Fruit fly (Drosophila melanogaster) whole organism, embryonic: ENCODE data around the gene moody.

ENCODE experiments used
- ATbp ChIP-seq: fragments of 200-800 bp; sonication (Bioruptor generic); optimal IDR thresholded peaks from 2 replicates; lab custom pipeline; 2017; ENCODE audit warnings: missing biosample characterization, mild to moderate bottlenecking, missing genetic modification characterization, missing genetic modification reagents
- BtbVII ChIP-seq: fragments of 200-800 bp; sonication (Bioruptor generic); optimal IDR thresholded peaks from 3 replicates; lab custom pipeline; 2017; ENCODE audit warnings: missing biosample characterization, mild to moderate bottlenecking, missing genetic modification characterization
- CG11696 ChIP-seq: fragments of 200-800 bp; sonication (Bioruptor generic); IDR thresholded peaks from 2 replicates; pipeline ENCODE4 v1.3.6; 2022; ENCODE audit warnings: missing biosample characterization, missing genetic modification characterization
- CG13296 ChIP-seq: fragments of 200-800 bp; sonication (Bioruptor generic); optimal IDR thresholded peaks from 3 replicates; lab custom pipeline; 2018; ENCODE audit warnings: missing biosample characterization, mild to moderate bottlenecking, missing genetic modification characterization
- CG13424 ChIP-seq: fragments of 200-800 bp; sonication (Bioruptor generic); optimal IDR thresholded peaks from 2 replicates; lab custom pipeline; 2019; ENCODE audit warnings: missing biosample characterization, mild to moderate bottlenecking, missing genetic modification characterization, moderate library complexity
- CG16779 ChIP-seq: fragments of 200-800 bp; sonication (Bioruptor generic); IDR thresholded peaks from 2 replicates; pipeline ENCODE4 v1.3.6; 2022; ENCODE audit warnings: missing biosample characterization, missing genetic modification characterization
- CG16815 ChIP-seq: fragments of 200-800 bp; sonication (Bioruptor generic); optimal IDR thresholded peaks from 3 replicates; lab custom pipeline; 2017; ENCODE audit warnings: missing biosample characterization, mild to moderate bottlenecking, missing genetic modification characterization
- CG18599 ChIP-seq: fragments of 200-800 bp; sonication (Bioruptor generic); optimal IDR thresholded peaks from 3 replicates; lab custom pipeline; 2017; ENCODE audit warnings: missing biosample characterization, missing genetic modification characterization, mild to moderate bottlenecking, moderate library complexity, missing genetic modification reagents
- CG18764 ChIP-seq: fragments of 200-800 bp; sonication (Bioruptor generic); optimal IDR thresholded peaks from 3 replicates; lab custom pipeline; 2016; ENCODE audit warnings: missing biosample characterization, missing genetic modification characterization
- CG2120 ChIP-seq: fragments of 200-800 bp; sonication (Bioruptor generic); optimal IDR thresholded peaks from 3 replicates; lab custom pipeline; 2016; ENCODE audit warnings: missing biosample characterization, missing genetic modification characterization
- CG31224 ChIP-seq: fragments of 200-800 bp; sonication (Bioruptor generic); IDR thresholded peaks from 2 replicates; pipeline ENCODE4 v1.3.6; 2022; ENCODE audit warnings: missing biosample characterization, missing genetic modification characterization
- CG3726 ChIP-seq: fragments of 200-800 bp; sonication (Bioruptor generic); IDR thresholded peaks from 3 replicates; pipeline ENCODE4, ENCODE4 v1.3.6; 2022; ENCODE audit warnings: missing biosample characterization, missing genetic modification characterization
- CG4854 ChIP-seq: fragments of 200-800 bp; sonication (Bioruptor generic); optimal IDR thresholded peaks from 2 replicates; lab custom pipeline; 2016; ENCODE audit warnings: missing biosample characterization, missing genetic modification characterization, inconsistent platforms
- CG6254 ChIP-seq: fragments of 200-800 bp; sonication (Bioruptor generic); optimal IDR thresholded peaks from 3 replicates; lab custom pipeline; 2017; ENCODE audit warnings: mild to moderate bottlenecking, missing biosample characterization, missing genetic modification reagents, missing genetic modification characterization
- CG6689 ChIP-seq: fragments of 200-800 bp; sonication (Bioruptor generic); IDR thresholded peaks from 2 replicates; pipeline ENCODE4 v1.3.6; 2022; ENCODE audit warnings: missing biosample characterization, missing genetic modification characterization
- CG6765 ChIP-seq: fragments of 200-800 bp; sonication (Bioruptor generic); optimal IDR thresholded peaks from 3 replicates; lab custom pipeline; 2017; ENCODE audit warnings: missing biosample characterization, mild to moderate bottlenecking, missing genetic modification characterization
- CG7786 ChIP-seq: fragments of 200-800 bp; sonication (Bioruptor generic); optimal IDR thresholded peaks from 2 replicates; lab custom pipeline; 2016; ENCODE audit warnings: missing biosample characterization, missing genetic modification characterization
- CG9215 ChIP-seq: fragments of 200-800 bp; sonication (Bioruptor generic); IDR thresholded peaks from 2 replicates; pipeline ENCODE4 v1.3.6; 2022; ENCODE audit warnings: missing biosample characterization, missing genetic modification characterization
- D ChIP-seq, 2 experiments: fragments of 200-800 bp in 1 of 2; fragments of >200 bp in 1 of 2; sonication (Bioruptor generic) in 1 of 2; optimal IDR thresholded peaks; 2 replicates in 1 of 2; 3 replicates in 1 of 2; lab custom pipeline; 2017; ENCODE audit warnings: mild to moderate bottlenecking in 1 of 2, missing biosample characterization in 1 of 2, missing genetic modification characterization in 1 of 2, missing genetic modification reagents in 1 of 2
- D19A ChIP-seq: fragments of 200-800 bp; optimal IDR thresholded peaks from 3 replicates; lab custom pipeline; 2019; ENCODE audit warnings: missing biosample characterization, mild to moderate bottlenecking, missing genetic modification characterization, moderate library complexity
- MBD-R2 ChIP-seq: fragments of 200-800 bp; sonication (Bioruptor generic); IDR thresholded peaks from 2 replicates; pipeline ENCODE4 v1.3.6; 2022; ENCODE audit warnings: missing biosample characterization, missing genetic modification characterization
- MTF-1 ChIP-seq: fragments of 200-800 bp; sonication (Bioruptor generic); optimal IDR thresholded peaks from 2 replicates; lab custom pipeline; 2018; ENCODE audit warnings: missing biosample characterization, mild to moderate bottlenecking, missing genetic modification characterization, borderline replicate concordance
- Oaz ChIP-seq: fragments of 200-800 bp; sonication (Bioruptor generic); IDR thresholded peaks from 2 replicates; pipeline ENCODE4 v1.3.6; 2022; ENCODE audit warnings: missing biosample characterization, missing genetic modification characterization
- Rfx ChIP-seq: fragments of 200-800 bp; sonication (Bioruptor generic); IDR thresholded peaks from 2 replicates; pipeline ENCODE4 v1.3.6; 2022; ENCODE audit warnings: missing biosample characterization, missing genetic modification characterization
- Sox102F ChIP-seq: fragments of 200-800 bp; sonication (Bioruptor generic); optimal IDR thresholded peaks from 2 replicates; lab custom pipeline; 2018; ENCODE audit warnings: missing biosample characterization, mild to moderate bottlenecking, missing genetic modification characterization, moderate library complexity
- TFAM ChIP-seq: fragments of 200-800 bp; sonication (Bioruptor generic); optimal IDR thresholded peaks from 2 replicates; lab custom pipeline; 2017; ENCODE audit warnings: missing biosample characterization, missing genetic modification characterization, inconsistent platforms
- aop ChIP-seq: fragments of 200-800 bp; sonication (Bioruptor generic); IDR thresholded peaks from 2 replicates; pipeline ENCODE4 v1.3.6; 2022; ENCODE audit warnings: missing biosample characterization, missing genetic modification characterization
- ap ChIP-seq: fragments of 200-800 bp; sonication (Bioruptor generic); IDR thresholded peaks from 2 replicates; pipeline ENCODE4 v1.3.6; 2022; ENCODE audit warnings: missing biosample characterization, missing genetic modification characterization
- ato ChIP-seq: fragments of 200-800 bp; sonication (Bioruptor generic); IDR thresholded peaks from 2 replicates; pipeline ENCODE4 v1.3.6; 2022; ENCODE audit warnings: missing biosample characterization, missing genetic modification characterization; ENCODE audit not compliant: partially characterized antibody
- chif ChIP-seq, 2 experiments: fragments of 200-800 bp; sonication (Bioruptor generic); optimal IDR thresholded peaks; 3 replicates each; lab custom pipeline; 2016; ENCODE audit warnings: missing biosample characterization in 2 of 2, missing genetic modification characterization in 2 of 2
- chm ChIP-seq: fragments of 200-800 bp; sonication (Bioruptor generic); IDR thresholded peaks from 2 replicates; pipeline ENCODE4 v1.3.6; 2022; ENCODE audit warnings: missing biosample characterization, missing genetic modification characterization
- chn ChIP-seq: fragments of 200-800 bp; sonication (Bioruptor generic); optimal IDR thresholded peaks from 2 replicates; lab custom pipeline; 2016; ENCODE audit warnings: missing biosample characterization, missing genetic modification characterization
- eyg ChIP-seq: fragments of 200-800 bp; sonication (Bioruptor generic); optimal IDR thresholded peaks from 3 replicates; lab custom pipeline; 2016; ENCODE audit warnings: missing biosample characterization, missing genetic modification characterization
- fd96Cb ChIP-seq: fragments of 200-800 bp; sonication (Bioruptor generic); optimal IDR thresholded peaks from 2 replicates; lab custom pipeline; 2018; ENCODE audit warnings: missing biosample characterization, mild to moderate bottlenecking, missing genetic modification characterization, moderate library complexity
- fu2 ChIP-seq: fragments of 200-800 bp; sonication (Bioruptor generic); optimal IDR thresholded peaks from 2 replicates; lab custom pipeline; 2016; ENCODE audit warnings: missing biosample characterization, missing genetic modification characterization
- gem ChIP-seq: fragments of 200-800 bp; sonication (Bioruptor generic); optimal IDR thresholded peaks from 2 replicates; lab custom pipeline; 2019; ENCODE audit warnings: missing biosample characterization, mild to moderate bottlenecking, missing genetic modification characterization, moderate library complexity
- klu ChIP-seq: fragments of 200-800 bp; sonication (Bioruptor generic); IDR thresholded peaks from 2 replicates; pipeline ENCODE4 v1.3.6; 2022; ENCODE audit warnings: missing biosample characterization, missing genetic modification characterization
- lilli ChIP-seq: fragments of 200-800 bp; sonication (Bioruptor generic); optimal IDR thresholded peaks from 3 replicates; lab custom pipeline; 2016; ENCODE audit warnings: missing biosample characterization, missing genetic modification characterization
- mam ChIP-seq: fragments of 200-800 bp; sonication (Bioruptor generic); optimal IDR thresholded peaks from 3 replicates; lab custom pipeline; 2016; ENCODE audit warnings: missing biosample characterization, missing genetic modification characterization
- onecut ChIP-seq: fragments of 200-800 bp; sonication (Bioruptor generic); IDR thresholded peaks from 2 replicates; pipeline ENCODE4 v1.3.6; 2022; ENCODE audit warnings: missing biosample characterization, missing genetic modification characterization
- pan ChIP-seq, 4 experiments: fragments of >200 bp in 3 of 4; fragments of 200-800 bp in 1 of 4; sonication (Bioruptor generic) in 1 of 4; optimal IDR thresholded peaks in 3 of 4; IDR thresholded peaks in 1 of 4; 2 replicates each; pipeline versions ENCODE4 v1.3.6 to Lab custom; 2017 to 2022; ENCODE audit warnings: missing biosample characterization in 2 of 4, missing genetic modification characterization in 2 of 4, mixed read lengths in 1 of 4
- phol ChIP-seq: fragments of 200-800 bp; sonication (Bioruptor generic); optimal IDR thresholded peaks from 3 replicates; lab custom pipeline; 2018; ENCODE audit warnings: missing biosample characterization, mild to moderate bottlenecking, missing genetic modification characterization, moderate library complexity
- pnt ChIP-seq: fragments of 200-800 bp; sonication (Bioruptor generic); optimal IDR thresholded peaks from 3 replicates; lab custom pipeline; 2016; ENCODE audit warnings: missing biosample characterization, missing genetic modification characterization
- row ChIP-seq: fragments of 200-800 bp; sonication (Bioruptor generic); IDR thresholded peaks from 3 replicates; pipeline ENCODE4 v1.3.6; 2022; ENCODE audit warnings: missing biosample characterization, missing genetic modification characterization
- scrt ChIP-seq: fragments of 200-800 bp; sonication (Bioruptor generic); optimal IDR thresholded peaks from 2 replicates; lab custom pipeline; 2018; ENCODE audit warnings: missing biosample characterization, mild to moderate bottlenecking, missing genetic modification characterization, moderate library complexity
- sens ChIP-seq: fragments of 200-800 bp; sonication (Bioruptor generic); peaks from one replicate; lab custom pipeline; 2016; ENCODE audit warnings: missing biosample characterization, missing genetic modification characterization
- tll ChIP-seq, 2 experiments: fragments of 200-800 bp in 1 of 2; fragments of >200 bp in 1 of 2; sonication (Bioruptor generic) in 1 of 2; optimal IDR thresholded peaks; 2 replicates each; lab custom pipeline; 2017 to 2019; ENCODE audit warnings: missing biosample characterization in 2 of 2, missing genetic modification characterization in 2 of 2, mild to moderate bottlenecking in 1 of 2, moderate library complexity in 1 of 2
- twi ChIP-seq: fragments of 200-800 bp; optimal IDR thresholded peaks from 2 replicates; lab custom pipeline; 2019; ENCODE audit warnings: missing biosample characterization, mild to moderate bottlenecking, missing genetic modification characterization, moderate library complexity
- yki ChIP-seq: fragments of >200 bp; optimal IDR thresholded peaks from 3 replicates; lab custom pipeline; 2018

moody gene

DNA sequence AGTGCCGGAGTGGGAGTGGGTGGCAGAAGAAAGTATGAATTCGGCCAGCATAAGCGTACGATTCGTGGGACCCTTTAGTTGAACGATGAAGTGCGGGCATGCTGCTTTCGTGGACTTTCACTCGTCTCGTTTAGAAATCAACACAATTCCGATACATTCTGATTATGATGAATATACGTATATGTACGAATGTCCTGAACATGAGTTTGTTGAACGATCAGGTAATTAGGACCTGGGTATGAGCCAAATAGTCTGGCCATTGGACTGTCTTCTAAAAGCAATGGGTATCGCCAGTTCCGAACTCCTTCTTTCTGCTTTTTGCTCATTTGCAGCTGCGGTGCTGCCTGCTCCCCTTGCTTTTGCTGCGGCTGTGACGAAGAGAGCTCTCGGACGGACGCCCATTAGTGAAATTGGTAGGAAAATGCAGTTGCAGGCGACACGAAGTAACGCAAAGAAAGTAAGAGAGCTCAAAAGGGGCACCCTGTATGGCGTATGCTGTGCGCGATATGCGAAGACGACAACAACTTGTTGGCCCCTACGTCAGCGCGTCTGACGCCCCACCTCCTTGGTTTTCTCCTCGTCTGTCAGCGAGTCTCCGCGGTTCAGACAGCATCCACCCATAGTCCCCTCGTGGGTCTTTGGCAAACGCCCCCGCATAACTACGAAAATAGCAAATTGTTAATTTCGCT lies 13.0 kb downstream of the moody start (continued):
- no peak for TF ChIP-seq CG16815 (GFP tag; lab: Kevin White, UChicago)
- no peak for TF ChIP-seq Oaz (GFP tag; lab: Robert Waterston, UW)
- TF ChIP-seq CG6254 (GFP tag; lab: Kevin White, UChicago) = peak; percentile 86
- TF ChIP-seq phol (tag; lab: Kevin White, UChicago) = peak; percentile 39
- peak; percentile 28; the same call in 1 of the 2 replicates for TF ChIP-seq CG9215 (GFP tag; lab: Robert Waterston, UW)
- no peak for TF ChIP-seq yki
- TF ChIP-seq CG3726 (GFP tag; lab: Robert Waterston, UW) = no peak
- no peak for TF ChIP-seq CG11696 (GFP tag; lab: Robert Waterston, UW)
- no peak for TF ChIP-seq fu2 (GFP tag; lab: Kevin White, UChicago)
- peak; percentile 90 for TF ChIP-seq sens (GFP tag; lab: Kevin White, UChicago)
- TF ChIP-seq CG16779 (GFP tag; lab: Robert Waterston, UW) = no peak
- TF ChIP-seq CG6689 = no peak
- TF ChIP-seq CG4854 (GFP tag; lab: Kevin White, UChicago) = no peak
- TF ChIP-seq eyg (GFP tag; lab: Kevin White, UChicago) = peak; percentile 36
- TF ChIP-seq CG18764 (GFP tag; lab: Kevin White, UChicago) = no peak
- TF ChIP-seq aop = no peak
- no peak for TF ChIP-seq CG6765
- no peak for TF ChIP-seq fd96Cb (tag; lab: Kevin White, UChicago)
- peak; percentile 19 for TF ChIP-seq ATbp (GFP tag; lab: Kevin White, UChicago)
- TF ChIP-seq chm (GFP tag; lab: Robert Waterston, UW) = 0 out of 2 replicates have a peak, but pooled peaks have one; percentile 14
- TF ChIP-seq CG7786 (GFP tag; lab: Kevin White, UChicago) = no peak
- TF ChIP-seq twi = no peak
- TF ChIP-seq mam = peak; percentile 7
- TF ChIP-seq tll (GFP tag; optimal IDR thresholded peaks at IDR 0.05; lab: Kevin White, UChicago) = no peak
- no peak for TF ChIP-seq D (optimal IDR thresholded peaks at IDR 0.05; lab: Kevin White, UChicago)
- TF ChIP-seq D (GFP tag; optimal IDR thresholded peaks at IDR 0.05; lab: Kevin White, UChicago) = peak; percentile 10
- TF ChIP-seq D19A (tag; lab: Kevin White, UChicago) = peak; percentile 5
- TF ChIP-seq ato (GFP tag; lab: Robert Waterston, UW) = no peak
- no peak for TF ChIP-seq CG13296 (GFP tag; lab: Kevin White, UChicago)
- peak; percentile 92 for TF ChIP-seq row (GFP tag; lab: Robert Waterston, UW)
- TF ChIP-seq pnt (GFP tag; lab: Kevin White, UChicago) = peak; percentile 31
- TF ChIP-seq CG13424 (tag; lab: Kevin White, UChicago) = peak; percentile 13
- TF ChIP-seq lilli (GFP tag; lab: Kevin White, UChicago) = peak; percentile 28
- TF ChIP-seq ap (GFP tag; lab: Robert Waterston, UW) = no peak
- TF ChIP-seq Sox102F (GFP tag; lab: Kevin White, UChicago) = peak; percentile 41
- TF ChIP-seq MBD-R2 (GFP tag; lab: Robert Waterston, UW) = no peak
- peak; percentile 12 for TF ChIP-seq CG18599
- TF ChIP-seq chif (GFP tag; optimal IDR thresholded peaks at IDR 0.05; lab: Kevin White, UChicago) = peak in 1 of 2 experiments; percentile 25
- TF ChIP-seq scrt (GFP tag; lab: Kevin White, UChicago) = no peak
- no peak for TF ChIP-seq onecut (GFP tag; lab: Robert Waterston, UW)
- no peak for TF ChIP-seq TFAM (GFP tag; lab: Kevin White, UChicago)
- TF ChIP-seq MTF-1 (GFP tag; lab: Kevin White, UChicago) = no peak
- no peak for TF ChIP-seq BtbVII (GFP tag; lab: Kevin White, UChicago)
- no peak for TF ChIP-seq chn (GFP tag; lab: Kevin White, UChicago)
- TF ChIP-seq Rfx (GFP tag; lab: Robert Waterston, UW) = peak; percentile 25; the same call in 1 of the 2 replicates
- peak; percentile 44 for TF ChIP-seq gem (tag; lab: Kevin White, UChicago)
- peak; percentile 24 for TF ChIP-seq CG2120 (GFP tag; lab: Kevin White, UChicago)
- TF ChIP-seq klu (GFP tag; lab: Robert Waterston, UW) = no peak
- peak in 1 of 2 experiments; percentile 14 for TF ChIP-seq pan (optimal IDR thresholded peaks at IDR 0.05; lab: Kevin White, UChicago)
- no peak for TF ChIP-seq pan (GFP tag; optimal IDR thresholded peaks at IDR 0.05 in 1 of 2, IDR thresholded peaks at IDR 0.05 in 1 of 2)
- 0 out of 2 replicates have a peak, but pooled peaks have one; percentile 4 for TF ChIP-seq CG31224 (GFP tag; lab: Robert Waterston, UW)
